Fruit fly (Drosophila melanogaster): ENCODE data around the gene CG10366.

CG10366 gene

DNA sequence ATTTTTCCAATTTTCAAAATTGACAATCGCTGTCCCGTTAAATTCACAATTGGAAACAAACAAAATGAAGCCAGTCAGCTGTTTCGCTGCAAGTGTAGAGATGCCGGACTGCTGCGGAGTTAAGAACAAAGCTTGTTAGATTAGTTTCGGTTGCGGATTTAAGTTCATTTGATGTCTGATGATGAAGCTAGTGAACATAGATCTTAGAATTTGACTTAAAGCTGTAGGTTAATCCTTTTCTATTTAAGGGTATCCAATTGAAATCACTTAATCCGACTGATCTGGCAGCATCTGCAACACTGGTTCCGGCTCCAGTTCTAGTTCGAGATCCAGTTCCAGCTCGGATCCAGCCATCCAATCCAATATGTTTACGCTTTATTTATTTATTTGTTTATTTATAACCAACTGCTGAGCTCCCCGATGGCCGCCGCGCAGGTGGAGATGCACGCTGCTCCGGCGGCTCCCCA, at the start of gene CG10366, which contains the start of gene PCNA2 (continued):
- TF ChIP-seq CG4328 (GFP tag; optimal IDR thresholded peaks at IDR 0.05) (peak; percentile 50), CG8765 (GFP tag; IDR thresholded peaks at IDR 0.05) (no peak), kni (GFP tag; optimal IDR thresholded peaks at IDR 0.05) (peak; percentile 42), esg (GFP tag; conservative IDR thresholded peaks at IDR 0.05) (peak; percentile 45; the same call in 1 of the 2 replicates), CG9609 (GFP tag; optimal IDR thresholded peaks at IDR 0.05) (peak; percentile 84), CG4854 (GFP tag; optimal IDR thresholded peaks at IDR 0.05) (peak; percentile 52), Xbp1 (GFP tag; optimal IDR thresholded peaks at IDR 0.05) (peak; percentile 76), CG11560 (tag; IDR thresholded peaks at IDR 0.05) (no peak), kay (GFP tag; optimal IDR thresholded peaks at IDR 0.05) (peak; percentile 49), CG6765 (GFP tag; optimal IDR thresholded peaks at IDR 0.05) (no peak), sens-2 (GFP tag; IDR thresholded peaks at IDR 0.05) (no peak), pan (optimal IDR thresholded peaks at IDR 0.05) (no peak), pan (GFP tag; optimal IDR thresholded peaks at IDR 0.05 in 1 of 2, IDR thresholded peaks at IDR 0.05 in 1 of 2) (peak in 1 of 2 experiments; percentile 48), toy (GFP tag; IDR thresholded peaks at IDR 0.05) (no peak), CG18476 (GFP tag; optimal IDR thresholded peaks at IDR 0.05) (peak; percentile 54), Sry-δ (GFP tag; optimal IDR thresholded peaks at IDR 0.05) (peak; percentile 55), scrt (GFP tag; optimal IDR thresholded peaks at IDR 0.05) (no peak), chinmo (GFP tag; IDR thresholded peaks at IDR 0.05; ENCODE audit: partially characterized antibody) (0 out of 4 replicates have a peak, but pooled peaks have one; percentile 51), CG10209 (GFP tag; optimal IDR thresholded peaks at IDR 0.05) (peak; percentile 42), CG5953 (GFP tag; IDR thresholded peaks at IDR 0.05) (no peak), CG11085 (GFP tag; IDR thresholded peaks at IDR 0.05) (no peak), HLH3B (GFP tag; IDR thresholded peaks at IDR 0.05) (0 out of 2 replicates have a peak, but pooled peaks have one; percentile 9), Taf1 (GFP tag; IDR thresholded peaks at IDR 0.05) (no peak; the same call in 1 of the 2 replicates), CG9932 (GFP tag; IDR thresholded peaks at IDR 0.05) (peak; percentile 67), Rx (GFP tag; IDR thresholded peaks at IDR 0.05) (no peak; the same call in 1 of the 2 replicates), CG11696 (GFP tag; IDR thresholded peaks at IDR 0.05) (no peak), lab (GFP tag; optimal IDR thresholded peaks at IDR 0.05) (peak; percentile 69), hbn (GFP tag; IDR thresholded peaks at IDR 0.05; ENCODE audit: partially characterized antibody) (no peak; the same call in 1 of the 2 replicates), schlank (tag; optimal IDR thresholded peaks at IDR 0.05) (no peak), CG11247 (GFP tag; IDR thresholded peaks at IDR 0.05) (no peak), CG4730 (GFP tag; IDR thresholded peaks at IDR 0.05) (no peak), Gsc (GFP tag; IDR thresholded peaks at IDR 0.05) (no peak), CkIIα-i1 (GFP tag; IDR thresholded peaks at IDR 0.05) (no peak), Atf-2 (GFP tag; optimal IDR thresholded peaks at IDR 0.05) (peak; percentile 57), CG15696 (tag; optimal IDR thresholded peaks at IDR 0.05) (peak; percentile 72), CG11695 (GFP tag; IDR thresholded peaks at IDR 0.05) (no peak; the same call in 2 of the 3 replicates), Hr3 (GFP tag; optimal IDR thresholded peaks at IDR 0.05) (peak; percentile 59), lbe (GFP tag; optimal IDR thresholded peaks at IDR 0.05) (no peak), sr (GFP tag; IDR thresholded peaks at IDR 0.05) (no peak), Deaf1 (tag; optimal IDR thresholded peaks at IDR 0.05) (no peak), jumu (GFP tag; optimal IDR thresholded peaks at IDR 0.05) (peak; percentile 78), CG12104 (GFP tag; optimal IDR thresholded peaks at IDR 0.05) (peak; percentile 39), CG16815 (GFP tag; optimal IDR thresholded peaks at IDR 0.05) (peak; percentile 5), Tbp (GFP tag; optimal IDR thresholded peaks at IDR 0.05) (no peak), CG3838 (GFP tag; optimal IDR thresholded peaks at IDR 0.05) (no peak), psq (GFP tag; optimal IDR thresholded peaks at IDR 0.05) (no peak), otp (GFP tag; IDR thresholded peaks at IDR 0.05) (no peak), br (optimal IDR thresholded peaks at IDR 0.05) (no peak), CG8290 (GFP tag; optimal IDR thresholded peaks at IDR 0.05) (peak; percentile 78), CG8290 (tag; optimal IDR thresholded peaks at IDR 0.05) (peak; percentile 60 to 76), bigmax (GFP tag; optimal IDR thresholded peaks at IDR 0.05) (no peak), Nf-YB (GFP tag; optimal IDR thresholded peaks at IDR 0.05) (peak; percentile 55), CG2202 (tag; optimal IDR thresholded peaks at IDR 0.05) (peak; percentile 32)

All from whole organism, embryonic.